Worm (Caenorhabditis elegans): Measurements from ENCODE around the gene C18G1.1.
"Not testable (repeated sequence)": the region's sequence is repeated elsewhere in the genome, so short reads cannot be mapped to it uniquely, and the experiment has no call there.

Gene C18G1.1

DNA sequence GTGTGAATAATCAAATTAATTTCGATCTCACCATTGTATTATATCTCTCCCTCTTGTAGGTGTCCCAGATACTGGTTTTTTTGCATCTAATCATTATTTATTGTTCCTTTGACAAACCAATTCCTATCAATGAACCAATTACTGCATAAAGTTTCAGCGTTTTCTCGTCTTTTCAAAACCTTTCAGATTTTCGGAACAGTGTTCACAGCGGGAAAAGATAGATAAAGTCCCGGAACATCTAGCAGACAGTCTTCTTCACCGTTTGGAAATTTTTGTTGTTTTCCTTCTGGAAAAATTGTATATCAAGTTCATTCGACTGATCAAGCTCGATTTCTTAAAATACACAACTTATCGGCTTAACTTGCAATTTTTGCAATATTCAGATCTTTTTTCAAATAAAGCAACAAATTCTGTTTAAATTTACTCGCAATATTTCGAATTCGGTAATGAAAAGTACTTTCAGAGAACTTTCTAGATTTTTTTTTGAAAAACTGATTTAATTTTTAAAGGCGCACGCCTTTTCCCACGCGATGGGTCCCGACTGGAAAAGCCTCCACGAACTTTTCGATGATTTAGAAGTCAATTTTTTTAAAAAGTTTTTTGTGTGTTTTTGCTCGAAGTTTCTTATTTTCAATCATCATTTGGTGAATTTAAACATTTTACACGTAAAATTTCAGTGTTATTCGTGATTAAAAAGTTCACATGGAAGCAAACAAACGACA is 22.3 kb upstream of the C18G1.1 start, which contains the start of gene pgl-3:
TSS of gene pgl-3 (plus strand) at position 672 of the 722 bp plus-strand sequence.
- no peak for TF ChIP-seq nhr-77 (tag; optimal IDR thresholded peaks at IDR 0.05)
- TF ChIP-seq saeg-2 (GFP tag; IDR thresholded peaks at IDR 0.05) = no peak
- TF ChIP-seq unc-130 (GFP tag; optimal IDR thresholded peaks at IDR 0.05) = peak; percentile 6
- no peak for TF ChIP-seq ceh-28 (tag; optimal IDR thresholded peaks at IDR 0.05)
- peak; percentile 67 for TF ChIP-seq F49E8.2 (tag; optimal IDR thresholded peaks at IDR 0.05; ENCODE audit: borderline replicate concordance)
- TF ChIP-seq hlh-30 (tag; optimal IDR thresholded peaks at IDR 0.05; ENCODE audit: insufficient read depth) = no peak
- 0 out of 2 replicates have a peak, but pooled peaks have one; percentile 48 for TF ChIP-seq dmd-8 (GFP tag; IDR thresholded peaks at IDR 0.05)

DNA sequence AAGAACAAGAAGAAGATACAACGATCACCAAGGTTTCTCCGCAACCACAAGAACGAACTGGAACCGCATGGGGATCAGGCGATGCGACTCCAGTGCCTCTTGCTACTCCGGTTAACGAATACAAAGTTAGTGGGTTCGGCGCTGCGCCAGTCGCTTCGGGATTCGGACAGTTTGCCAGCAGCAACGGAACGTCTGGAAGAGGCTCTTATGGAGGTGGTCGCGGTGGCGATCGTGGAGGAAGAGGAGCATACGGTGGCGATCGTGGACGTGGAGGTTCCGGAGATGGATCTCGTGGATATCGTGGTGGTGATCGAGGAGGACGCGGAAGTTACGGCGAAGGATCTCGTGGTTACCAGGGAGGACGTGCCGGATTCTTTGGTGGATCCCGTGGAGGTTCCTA is 19.7 kb upstream of the C18G1.1 start:
- TF ChIP-seq dmd-8 (GFP tag; IDR thresholded peaks at IDR 0.05) (peak; percentile 51; the same call in 1 of the 2 replicates), set-16 (GFP tag; IDR thresholded peaks at IDR 0.05) (peak; percentile 86), ceh-44 (GFP tag; IDR thresholded peaks at IDR 0.05) (no peak)

DNA sequence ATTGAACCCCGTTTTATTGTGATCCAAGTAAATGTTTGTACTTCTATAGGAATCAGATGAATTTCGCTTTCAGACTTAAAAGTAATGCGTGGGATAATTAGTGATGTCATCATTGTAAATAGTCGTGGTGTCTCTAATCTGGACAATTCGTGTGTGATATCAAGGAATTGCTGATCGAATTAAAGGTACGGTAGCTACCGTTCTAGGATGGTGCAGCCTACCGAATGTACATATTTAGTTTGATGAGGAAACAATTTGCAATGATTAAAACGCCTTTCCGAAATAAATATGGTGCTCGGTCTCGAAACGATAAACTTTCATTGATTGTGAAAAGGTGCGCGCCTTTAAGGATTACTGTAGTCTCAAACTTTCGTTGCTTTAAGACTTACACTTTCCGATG is 19.2 kb upstream of the C18G1.1 start:
- no peak for TF ChIP-seq Y48G9A.11 (GFP tag; IDR thresholded peaks at IDR 0.05)
- TF ChIP-seq nhr-10 (tag; optimal IDR thresholded peaks at IDR 0.05) = no peak
- TF ChIP-seq lin-38 (GFP tag; IDR thresholded peaks at IDR 0.05) = peak; percentile 49; the same call in 1 of the 2 replicates
- TF ChIP-seq spr-1 (tag; optimal IDR thresholded peaks at IDR 0.05) = no peak
- no peak for TF ChIP-seq hlh-11 (tag; optimal IDR thresholded peaks at IDR 0.05)
- no peak for TF ChIP-seq lin-15B (tag; optimal IDR thresholded peaks at IDR 0.05)
- TF ChIP-seq D1046.2 (GFP tag; IDR thresholded peaks at IDR 0.05) = no peak

DNA sequence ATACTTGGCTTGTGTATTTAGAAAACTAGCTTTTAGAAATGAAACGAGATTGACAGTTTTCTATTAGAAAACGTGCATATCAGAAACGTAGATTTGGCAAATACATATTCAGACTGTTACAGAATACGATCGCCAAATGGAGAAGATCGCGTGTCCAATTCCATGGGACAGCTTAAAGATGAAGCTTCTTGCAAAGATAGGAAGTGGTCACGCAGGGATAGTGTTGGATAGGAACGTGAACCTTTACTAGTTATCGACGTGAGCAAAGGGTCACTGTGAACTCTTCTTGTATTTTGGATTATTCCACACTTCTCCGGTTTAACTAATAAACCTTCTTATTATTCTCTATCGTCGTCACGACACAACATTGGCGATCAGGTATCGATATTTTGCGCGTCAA is 17.1 kb upstream of the C18G1.1 start, which contains the start of gene bgnt-1.4:
TSS of gene bgnt-1.4 (plus strand) at position 301 of the 400 bp plus-strand sequence.
- not testable (repeated sequence) for TF ChIP-seq nhr-10 (tag; optimal IDR thresholded peaks at IDR 0.05); lin-29 (GFP tag; IDR thresholded peaks at IDR 0.05); ztf-7 (tag; optimal IDR thresholded peaks at IDR 0.05)

DNA sequence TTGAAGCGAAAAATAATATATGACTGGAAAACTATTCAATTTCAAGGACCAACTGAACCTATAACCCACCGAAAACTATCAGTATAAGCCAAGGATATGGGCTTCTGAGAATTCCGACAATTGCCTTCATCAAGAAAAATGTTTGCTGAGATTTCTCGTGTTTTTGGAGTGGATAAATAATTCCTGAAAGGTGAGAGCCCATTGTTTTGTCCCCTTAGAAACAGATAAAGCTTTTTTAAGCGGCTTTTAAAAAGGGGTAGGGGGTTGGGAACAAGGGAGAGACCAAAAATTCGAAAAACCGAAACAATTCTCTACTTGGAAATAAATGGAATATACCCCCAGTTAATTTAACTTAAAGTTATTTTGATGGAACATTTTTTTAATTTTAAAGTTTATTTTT is 11.3 kb upstream of the C18G1.1 start, which contains the start of gene C18G1.8:
TSS of gene C18G1.8 (minus strand) at position 101 of the 400 bp plus-strand sequence.
- TF ChIP-seq madf-9 (GFP tag; conservative IDR thresholded peaks at IDR 0.05) (no peak), saeg-2 (GFP tag; IDR thresholded peaks at IDR 0.05) (no peak), ceh-82 (tag; optimal IDR thresholded peaks at IDR 0.05) (no peak), zfp-3 (GFP tag; conservative IDR thresholded peaks at IDR 0.05) (no peak)

DNA sequence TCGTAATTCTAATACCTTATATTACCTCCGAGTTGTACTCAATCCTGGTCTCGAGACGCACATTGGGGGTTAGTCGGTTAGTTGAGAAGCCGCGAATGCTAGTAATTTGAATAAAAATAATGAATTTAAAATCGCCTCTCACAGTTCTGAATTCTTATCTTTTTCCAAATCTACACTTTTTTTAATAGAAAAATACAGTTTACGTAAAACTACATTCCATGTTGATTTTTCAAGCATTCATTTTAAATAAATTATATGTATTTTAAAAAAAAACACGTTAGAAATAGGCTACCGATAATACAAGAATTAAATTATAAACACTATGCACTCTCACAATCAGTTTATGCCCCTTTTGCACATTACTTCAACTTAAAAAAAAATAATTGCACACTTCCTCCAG is 8.1 kb upstream of the C18G1.1 start, which contains the start of gene C18G1.9:
TSS of gene C18G1.9 (minus strand) at position 101 of the 400 bp plus-strand sequence.
- TF ChIP-seq ztf-7 (tag; optimal IDR thresholded peaks at IDR 0.05) (no peak), Y48G9A.11 (GFP tag; IDR thresholded peaks at IDR 0.05) (no peak)

DNA sequence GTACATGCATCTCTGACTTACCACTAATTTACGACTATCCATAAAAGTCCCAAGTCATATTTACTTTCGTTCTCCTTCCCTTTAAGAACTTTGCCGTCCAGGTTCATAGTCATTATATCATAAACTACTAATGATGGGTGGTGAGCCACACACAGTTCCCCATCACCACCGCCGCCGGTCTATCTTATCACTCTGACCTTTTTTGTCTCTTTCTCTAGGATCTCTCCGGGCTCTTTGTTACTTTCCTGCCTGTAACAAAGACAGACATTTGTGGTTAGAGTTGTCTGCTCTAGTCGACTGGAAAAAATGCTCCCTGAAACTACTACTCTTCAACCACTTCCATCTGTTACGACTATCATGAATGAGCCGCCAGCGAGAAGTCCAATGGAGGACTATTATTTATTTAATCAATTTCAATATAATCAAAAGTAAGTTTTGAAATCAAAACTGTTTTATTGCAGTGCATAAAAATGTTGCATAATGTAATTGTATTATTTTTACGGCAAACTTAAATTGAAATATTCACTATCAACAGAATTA is 7.3 kb upstream of the C18G1.1 start, which contains the start of gene elt-7:
TSS of gene elt-7 (plus strand) at position 263 of the 540 bp plus-strand sequence.
- TF ChIP-seq aha-1 (tag) = peak; percentile 92
- peak; percentile 84; the same call in 1 of the 2 replicates for TF ChIP-seq nhr-41 (GFP tag; IDR thresholded peaks at IDR 0.05)
- TF ChIP-seq F49E8.2 (tag; optimal IDR thresholded peaks at IDR 0.05; ENCODE audit: borderline replicate concordance) = no peak
- TF ChIP-seq dmd-6 (GFP tag; IDR thresholded peaks at IDR 0.05) = peak; percentile 54
- TF ChIP-seq hlh-11 (tag; optimal IDR thresholded peaks at IDR 0.05) = peak; percentile 40
- TF ChIP-seq Y5F2A.4 (GFP tag; optimal IDR thresholded peaks at IDR 0.05) = no peak
- peak; percentile 73 for TF ChIP-seq nhr-28 (tag; optimal IDR thresholded peaks at IDR 0.05)
- 0 out of 2 replicates have a peak, but pooled peaks have one; percentile 11 for TF ChIP-seq php-3 (GFP tag; IDR thresholded peaks at IDR 0.05)
- peak; percentile 81 for TF ChIP-seq pqm-1 (tag; optimal IDR thresholded peaks at IDR 0.05)
